Worm (Caenorhabditis elegans): Measurements from ENCODE around the gene mrpl-41.

mrpl-41 gene

DNA sequence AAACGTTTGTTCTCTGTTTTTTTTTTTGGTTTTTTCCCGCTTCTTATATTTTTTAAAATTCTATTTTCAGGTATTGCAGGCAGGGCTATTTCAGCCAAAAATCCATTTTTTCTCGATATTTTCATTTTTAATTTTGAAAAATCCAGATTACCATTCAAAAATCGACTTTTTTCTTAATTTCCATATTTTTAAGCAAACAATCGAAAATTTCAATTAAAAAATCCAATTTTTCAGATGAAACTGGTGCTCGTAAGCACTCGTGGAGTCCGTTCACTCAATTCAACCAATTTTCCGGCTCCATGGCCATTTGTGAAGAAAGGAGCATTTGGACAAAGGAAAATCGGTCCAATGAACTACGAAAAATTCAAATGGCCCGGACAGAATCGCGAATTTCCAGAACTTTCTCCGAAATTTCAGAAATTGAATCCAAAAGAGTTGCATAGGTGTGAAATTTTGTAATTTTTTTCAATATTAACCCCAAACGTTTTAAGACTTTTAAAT is at the start of gene mrpl-41:
Gene mrpl-41, plus strand, starts transcription at position 235 of the 501 bp plus-strand sequence.
- no peak for TF ChIP-seq nhr-20 (tag; optimal IDR thresholded peaks at IDR 0.05)
- TF ChIP-seq efl-1 (optimal IDR thresholded peaks at IDR 0.05) = no peak
- peak in 1 of 2 experiments; percentile 91 for TF ChIP-seq efl-1 (GFP tag; optimal IDR thresholded peaks at IDR 0.05 in 1 of 2)

DNA sequence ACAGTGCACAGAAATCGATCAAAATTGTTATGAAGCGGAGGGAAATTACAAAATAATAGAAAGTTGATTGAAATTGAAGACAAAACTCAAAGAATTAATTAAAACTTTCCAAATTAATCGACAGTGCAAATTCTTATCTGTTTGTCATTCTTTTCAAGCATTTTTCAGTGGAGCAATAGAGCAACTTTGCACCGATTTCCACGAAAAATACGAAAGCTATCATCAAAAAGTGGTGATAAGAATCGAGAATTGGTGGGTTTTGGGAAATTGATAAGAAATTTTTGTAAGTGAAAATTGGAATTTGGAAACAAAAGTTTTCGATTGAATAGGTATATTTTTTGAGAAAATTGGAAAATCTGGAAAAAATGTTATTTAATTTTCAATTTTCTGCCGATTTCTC is 48.7 kb upstream of the mrpl-41 start:
- peak in 1 of 2 experiments; percentile 27 for TF ChIP-seq lin-35 (GFP tag; optimal IDR thresholded peaks at IDR 0.05)
- peak; percentile 99 for TF ChIP-seq pqm-1 (tag; optimal IDR thresholded peaks at IDR 0.05)
- TF ChIP-seq hlh-4 (tag; optimal IDR thresholded peaks at IDR 0.05) = no peak
- peak; percentile 71 for TF ChIP-seq elt-2 (tag; optimal IDR thresholded peaks at IDR 0.05)
- TF ChIP-seq efl-1 (optimal IDR thresholded peaks at IDR 0.05) = peak in 1 of 2 experiments; percentile 7
- peak in 1 of 2 experiments; percentile 88 for TF ChIP-seq efl-1 (GFP tag; optimal IDR thresholded peaks at IDR 0.05 in 1 of 2)

DNA sequence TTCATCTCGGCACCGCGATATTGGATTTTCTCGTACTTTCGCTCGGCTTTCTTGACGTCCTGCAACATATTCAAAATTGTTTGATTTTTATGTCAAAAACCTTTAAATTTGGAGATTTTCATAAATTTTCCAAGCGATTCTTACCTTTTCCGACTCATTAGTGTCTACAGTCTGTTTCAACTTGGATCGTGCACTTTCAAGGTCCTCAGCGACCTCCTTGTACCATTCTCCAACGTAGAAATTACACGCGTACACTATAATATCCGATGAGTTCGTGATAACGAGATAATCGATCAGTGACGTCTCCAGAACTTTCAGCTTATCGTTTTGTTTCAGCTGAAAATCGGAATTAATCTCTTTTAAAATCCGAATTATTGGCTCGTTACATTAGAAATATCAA is 41.0 kb upstream of the mrpl-41 start:
- TF ChIP-seq dsc-1 (tag; optimal IDR thresholded peaks at IDR 0.05) = no peak
- no peak for TF ChIP-seq nhr-85 (tag)
- TF ChIP-seq efl-1 (optimal IDR thresholded peaks at IDR 0.05) = no peak
- TF ChIP-seq efl-1 (GFP tag; optimal IDR thresholded peaks at IDR 0.05 in 1 of 2) = no peak
- no peak for TF ChIP-seq sup-37 (GFP tag; optimal IDR thresholded peaks at IDR 0.05)
- TF ChIP-seq tbx-2 (tag; optimal IDR thresholded peaks at IDR 0.05) = no peak
- TF ChIP-seq ceh-90 (tag; optimal IDR thresholded peaks at IDR 0.05) = no peak
- TF ChIP-seq fkh-8 (tag; optimal IDR thresholded peaks at IDR 0.05) = no peak
- no peak for TF ChIP-seq hlh-17 (GFP tag; optimal IDR thresholded peaks at IDR 0.05; ENCODE audit: borderline replicate concordance)
- TF ChIP-seq snu-23 (GFP tag; optimal IDR thresholded peaks at IDR 0.05) = no peak
- TF ChIP-seq egl-27 (tag; optimal IDR thresholded peaks at IDR 0.05) = no peak
- TF ChIP-seq aly-2 (tag; optimal IDR thresholded peaks at IDR 0.05) = no peak
- TF ChIP-seq zip-4 (GFP tag; optimal IDR thresholded peaks at IDR 0.05) = no peak
- TF ChIP-seq alr-1 (tag; optimal IDR thresholded peaks at IDR 0.05; ENCODE audit: borderline replicate concordance) = no peak
- no peak for TF ChIP-seq elt-2 (tag; optimal IDR thresholded peaks at IDR 0.05)
- TF ChIP-seq ztf-4 (tag; optimal IDR thresholded peaks at IDR 0.05) = no peak

DNA sequence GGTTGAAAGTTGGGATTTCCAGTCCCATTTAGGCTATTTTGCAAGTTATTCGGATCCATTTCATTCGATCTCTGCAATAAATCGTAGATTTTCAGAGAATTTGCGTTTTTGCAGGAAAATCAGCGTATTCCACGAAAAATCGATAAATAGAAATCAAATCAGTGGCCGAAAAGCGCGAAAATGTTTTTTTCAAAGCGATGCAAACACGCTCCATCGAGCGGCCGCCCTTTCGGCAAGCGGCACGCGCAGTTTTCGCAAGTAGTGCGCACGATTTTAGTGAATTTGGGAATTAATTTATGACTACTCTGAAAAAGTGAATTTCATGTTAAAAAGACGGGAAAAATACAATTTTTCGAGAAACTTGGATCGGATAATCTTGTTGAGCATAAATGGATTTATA is 33.6 kb upstream of the mrpl-41 start:
- TF ChIP-seq ceh-90 (tag; optimal IDR thresholded peaks at IDR 0.05) (peak; percentile 74), snu-23 (GFP tag; optimal IDR thresholded peaks at IDR 0.05) (peak; percentile 99), lir-3 (tag; optimal IDR thresholded peaks at IDR 0.05; ENCODE audit: poor library complexity) (peak; percentile 91), efl-3 (GFP tag; optimal IDR thresholded peaks at IDR 0.05) (peak; percentile 79), F16B12.6 (tag; optimal IDR thresholded peaks at IDR 0.05) (peak; percentile 74), ceh-82 (tag; optimal IDR thresholded peaks at IDR 0.05) (peak; percentile 95 to 98 (median 96)), zag-1 (tag; optimal IDR thresholded peaks at IDR 0.05) (peak; percentile 62), pqm-1 (tag; optimal IDR thresholded peaks at IDR 0.05) (peak; percentile 94), elt-2 (tag; optimal IDR thresholded peaks at IDR 0.05) (peak; percentile 79), mep-1 (tag; optimal IDR thresholded peaks at IDR 0.05) (peak; percentile 97), ets-5 (GFP tag; IDR thresholded peaks at IDR 0.05) (no peak), vab-15 (tag; optimal IDR thresholded peaks at IDR 0.05) (peak; percentile 93), grh-1 (GFP tag; IDR thresholded peaks at IDR 0.05) (peak; percentile 92), nhr-237 (tag; optimal IDR thresholded peaks at IDR 0.05) (peak; percentile 86), ztf-4 (tag; optimal IDR thresholded peaks at IDR 0.05) (peak; percentile 95), nhr-71 (tag; optimal IDR thresholded peaks at IDR 0.05) (peak; percentile 98), hpl-2 (GFP tag; optimal IDR thresholded peaks at IDR 0.05) (peak; percentile 93), fkh-10 (GFP tag; optimal IDR thresholded peaks at IDR 0.05) (peak; percentile 95), mab-9 (GFP tag; IDR thresholded peaks at IDR 0.05) (peak; percentile 90), pag-3 (tag; optimal IDR thresholded peaks at IDR 0.05; ENCODE audit: borderline replicate concordance, insufficient read depth) (no peak), unc-30 (tag; optimal IDR thresholded peaks at IDR 0.05) (no peak), ztf-11 (tag; optimal IDR thresholded peaks at IDR 0.05) (peak; percentile 48 to 93), nhr-90 (tag; optimal IDR thresholded peaks at IDR 0.05; ENCODE audit: poor library complexity) (peak; percentile 98), nhr-77 (tag; optimal IDR thresholded peaks at IDR 0.05) (peak; percentile 93), dsc-1 (tag; optimal IDR thresholded peaks at IDR 0.05) (peak; percentile 96), snpc-4 (tag; optimal IDR thresholded peaks at IDR 0.05) (peak; percentile 92), irx-1 (tag; optimal IDR thresholded peaks at IDR 0.05) (peak; percentile 94), elt-3 (tag; optimal IDR thresholded peaks at IDR 0.05) (peak in 5 of 6 experiments; percentile 39 to 94 (median 62)), Y116A8C.19 (tag; optimal IDR thresholded peaks at IDR 0.05; ENCODE audit: borderline replicate concordance) (no peak), nhr-20 (tag; optimal IDR thresholded peaks at IDR 0.05) (peak; percentile 97), nhr-12 (tag; optimal IDR thresholded peaks at IDR 0.05) (no peak)
